Fruit fly (Drosophila melanogaster) whole organism, embryonic: ENCODE measurements around the gene Gss1.
A peak's percentile ranks its signal among the peaks of the same experiment; 100 is the strongest.

Experiments used
- ATbp ChIP-seq: fragments of 200-800 bp; sonication (Bioruptor generic); optimal IDR thresholded peaks from 2 replicates; lab custom pipeline; 2017; ENCODE audit warnings: missing biosample characterization, mild to moderate bottlenecking, missing genetic modification characterization, missing genetic modification reagents
- Atf-2 ChIP-seq: fragments of 200-800 bp; sonication (Bioruptor generic); optimal IDR thresholded peaks from 2 replicates; lab custom pipeline; 2016; ENCODE audit warnings: missing biosample characterization, missing genetic modification characterization
- Bgb ChIP-seq: fragments of 200-800 bp; sonication (Bioruptor generic); IDR thresholded peaks from 2 replicates; pipeline ENCODE4 v1.3.6; 2022; ENCODE audit warnings: missing biosample characterization, missing genetic modification characterization; ENCODE audit not compliant: partially characterized antibody
- CG10274 ChIP-seq: fragments of 200-800 bp; sonication (Bioruptor generic); optimal IDR thresholded peaks from 3 replicates; lab custom pipeline; 2017; ENCODE audit warnings: missing biosample characterization, mild to moderate bottlenecking, missing genetic modification characterization
- CG10462 ChIP-seq: fragments of 200-800 bp; sonication (Bioruptor generic); optimal IDR thresholded peaks from 2 replicates; lab custom pipeline; 2016; ENCODE audit warnings: missing biosample characterization, missing genetic modification characterization
- CG12942 ChIP-seq: fragments of 200-800 bp; sonication (Bioruptor generic); optimal IDR thresholded peaks from 3 replicates; lab custom pipeline; 2016; ENCODE audit warnings: missing biosample characterization, missing genetic modification characterization
- CG13287 ChIP-seq: fragments of 200-800 bp; sonication (Bioruptor generic); IDR thresholded peaks from 2 replicates; pipeline ENCODE4 v1.3.6; 2022; ENCODE audit warnings: missing biosample characterization, missing genetic modification characterization; ENCODE audit not compliant: partially characterized antibody
- CG14965 ChIP-seq: fragments of 200-800 bp; sonication (Bioruptor generic); optimal IDR thresholded peaks from 2 replicates; lab custom pipeline; 2016; ENCODE audit warnings: missing biosample characterization, missing genetic modification characterization, borderline replicate concordance
- CG15479 ChIP-seq: fragments of 200-800 bp; sonication (Bioruptor generic); optimal IDR thresholded peaks from 3 replicates; lab custom pipeline; 2019; ENCODE audit warnings: missing biosample characterization, mild to moderate bottlenecking, missing genetic modification characterization, moderate library complexity
- CG16813 ChIP-seq: fragments of 200-800 bp; sonication (Bioruptor generic); IDR thresholded peaks from 3 replicates; pipeline ENCODE4 v1.3.6; 2022; ENCODE audit warnings: missing biosample characterization, missing genetic modification characterization; ENCODE audit not compliant: partially characterized antibody
- CG17568 ChIP-seq: fragments of 200-800 bp; sonication (Bioruptor generic); optimal IDR thresholded peaks from 2 replicates; lab custom pipeline; 2018; ENCODE audit warnings: missing biosample characterization, mild to moderate bottlenecking, missing genetic modification characterization, moderate library complexity
- CG17612 ChIP-seq: fragments of 200-800 bp; sonication (Bioruptor generic); IDR thresholded peaks from 2 replicates; pipeline ENCODE4 v1.3.6; 2022; ENCODE audit warnings: missing biosample characterization, missing genetic modification characterization
- CG2875 ChIP-seq: fragments of 200-800 bp; sonication (Bioruptor generic); optimal IDR thresholded peaks from 2 replicates; lab custom pipeline; 2017; ENCODE audit warnings: missing biosample characterization, mild to moderate bottlenecking, missing genetic modification characterization, missing genetic modification reagents
- CG31388 ChIP-seq: fragments of 200-800 bp; sonication (Bioruptor generic); optimal IDR thresholded peaks from 2 replicates; lab custom pipeline; 2016; ENCODE audit warnings: missing biosample characterization, missing genetic modification characterization
- CG31441 ChIP-seq: fragments of 200-800 bp; sonication (Bioruptor generic); IDR thresholded peaks from 2 replicates; pipeline ENCODE4 v1.3.6; 2022; ENCODE audit warnings: missing biosample characterization, missing genetic modification characterization
- CG33213 ChIP-seq: fragments of 200-800 bp; sonication (Bioruptor generic); optimal IDR thresholded peaks from 3 replicates; lab custom pipeline; 2016; ENCODE audit warnings: missing biosample characterization, missing genetic modification characterization
- CG6272 ChIP-seq: fragments of 200-800 bp; sonication (Bioruptor generic); IDR thresholded peaks from 2 replicates; pipeline ENCODE4 v1.3.6; 2022; ENCODE audit warnings: missing biosample characterization, missing genetic modification characterization
- CG6813 ChIP-seq: fragments of 200-800 bp; sonication (Bioruptor generic); optimal IDR thresholded peaks from 2 replicates; lab custom pipeline; 2017; ENCODE audit warnings: missing biosample characterization, missing genetic modification characterization, mild to moderate bottlenecking, moderate library complexity, missing genetic modification reagents
- CG7987 ChIP-seq: fragments of 200-800 bp; sonication (Bioruptor generic); optimal IDR thresholded peaks from 2 replicates; lab custom pipeline; 2018; ENCODE audit warnings: missing biosample characterization, mild to moderate bottlenecking, missing genetic modification characterization, moderate library complexity
- CHES-1-like ChIP-seq: fragments of 200-800 bp; sonication (Bioruptor generic); optimal IDR thresholded peaks from 2 replicates; lab custom pipeline; 2016; ENCODE audit warnings: missing biosample characterization, missing genetic modification characterization
- CTCF ChIP-seq: fragments of 200-800 bp; sonication (Bioruptor generic); optimal IDR thresholded peaks from 2 replicates; lab custom pipeline; 2017; ENCODE audit warnings: missing biosample characterization, mild to moderate bottlenecking, missing genetic modification characterization, moderate library complexity
- Camta ChIP-seq: fragments of 200-800 bp; sonication (Bioruptor generic); optimal IDR thresholded peaks from 2 replicates; lab custom pipeline; 2016; ENCODE audit warnings: missing biosample characterization, missing genetic modification characterization
- Dad ChIP-seq: fragments of 200-800 bp; sonication (Bioruptor generic); optimal IDR thresholded peaks from 3 replicates; lab custom pipeline; 2016; ENCODE audit warnings: missing biosample characterization, missing genetic modification characterization
- ERR ChIP-seq: fragments of 200-800 bp; sonication (Bioruptor generic); optimal IDR thresholded peaks from 2 replicates; lab custom pipeline; 2016; ENCODE audit warnings: missing biosample characterization, missing genetic modification characterization
- NC2α ChIP-seq: fragments of 200-800 bp; sonication (Bioruptor generic); optimal IDR thresholded peaks from 2 replicates; lab custom pipeline; 2016; ENCODE audit warnings: missing biosample characterization, missing genetic modification characterization
- Oaz ChIP-seq: fragments of 200-800 bp; sonication (Bioruptor generic); IDR thresholded peaks from 2 replicates; pipeline ENCODE4 v1.3.6; 2022; ENCODE audit warnings: missing biosample characterization, missing genetic modification characterization
- Trl ChIP-seq, 3 experiments: fragments of >200 bp in 2 of 3; fragments of 200-800 bp in 1 of 3; sonication (Bioruptor generic) in 1 of 3; optimal IDR thresholded peaks; 2 replicates in 1 of 3; 3 replicates in 2 of 3; lab custom pipeline; 2016 to 2017; ENCODE audit warnings: missing biosample characterization in 1 of 3, missing genetic modification characterization in 1 of 3
- ab ChIP-seq: fragments of 200-800 bp; sonication (Bioruptor generic); optimal IDR thresholded peaks from 2 replicates; lab custom pipeline; 2016; ENCODE audit warnings: missing biosample characterization, missing genetic modification characterization
- ase ChIP-seq: fragments of 200-800 bp; sonication (Bioruptor generic); IDR thresholded peaks from 3 replicates; pipeline ENCODE4 v1.3.6; 2022; ENCODE audit warnings: missing biosample characterization, missing genetic modification characterization
- cad ChIP-seq: fragments of >200 bp; optimal IDR thresholded peaks from 2 replicates; lab custom pipeline; 2017; ENCODE audit warnings: missing biosample characterization, missing genetic modification characterization
- cas ChIP-seq: fragments of 200-800 bp; sonication (Bioruptor generic); IDR thresholded peaks from 2 replicates; pipeline ENCODE4 v1.3.6; 2022; ENCODE audit warnings: missing biosample characterization, missing genetic modification characterization
- dmrt99B ChIP-seq: fragments of 200-800 bp; sonication (Bioruptor generic); optimal IDR thresholded peaks from 2 replicates; lab custom pipeline; 2018; ENCODE audit warnings: missing biosample characterization, mild to moderate bottlenecking, missing genetic modification characterization, moderate library complexity
- fru ChIP-seq: fragments of >200 bp; optimal IDR thresholded peaks from 2 replicates; lab custom pipeline; 2017
- hb ChIP-seq: fragments of 200-800 bp; sonication (Bioruptor generic); IDR thresholded peaks from 3 replicates; pipeline ENCODE4 v1.3.6; 2022; ENCODE audit warnings: missing biosample characterization, missing genetic modification characterization; ENCODE audit not compliant: partially characterized antibody
- kay ChIP-seq: fragments of 200-800 bp; sonication (Bioruptor generic); optimal IDR thresholded peaks from 2 replicates; lab custom pipeline; 2016; ENCODE audit warnings: missing biosample characterization, missing genetic modification characterization
- klu ChIP-seq: fragments of 200-800 bp; sonication (Bioruptor generic); IDR thresholded peaks from 2 replicates; pipeline ENCODE4 v1.3.6; 2022; ENCODE audit warnings: missing biosample characterization, missing genetic modification characterization
- lab ChIP-seq: fragments of 200-800 bp; sonication (Bioruptor generic); optimal IDR thresholded peaks from 3 replicates; lab custom pipeline; 2017; ENCODE audit warnings: missing biosample characterization, missing genetic modification characterization, mild to moderate bottlenecking, moderate library complexity, missing genetic modification reagents
- lmd ChIP-seq: fragments of 200-800 bp; sonication (Bioruptor generic); IDR thresholded peaks from 2 replicates; pipeline ENCODE4 v1.3.6; 2022; ENCODE audit warnings: missing biosample characterization, missing genetic modification characterization
- lola ChIP-seq, 3 experiments: fragments of >200 bp in 2 of 3; fragments of 200-800 bp in 1 of 3; sonication (Bioruptor generic) in 1 of 3; optimal IDR thresholded peaks; 2 replicates each; lab custom pipeline; 2017 to 2019; ENCODE audit warnings: missing biosample characterization in 3 of 3, missing genetic modification characterization in 3 of 3, mild to moderate bottlenecking in 1 of 3, moderate library complexity in 1 of 3
- lov ChIP-seq, 2 experiments: fragments of 200-800 bp in 1 of 2; fragments of >200 bp in 1 of 2; sonication (Bioruptor generic) in 1 of 2; IDR thresholded peaks in 1 of 2; optimal IDR thresholded peaks in 1 of 2; 2 replicates in 1 of 2; 3 replicates in 1 of 2; pipeline versions ENCODE4 v1.3.6 to Lab custom; 2017 to 2022; ENCODE audit warnings: missing biosample characterization in 1 of 2, missing genetic modification characterization in 1 of 2
- odd ChIP-seq: fragments of 200-800 bp; sonication (Bioruptor generic); optimal IDR thresholded peaks from 2 replicates; lab custom pipeline; 2017; ENCODE audit warnings: missing biosample characterization, mild to moderate bottlenecking, missing genetic modification characterization
- org-1 ChIP-seq: fragments of 200-800 bp; sonication (Bioruptor generic); optimal IDR thresholded peaks from 2 replicates; lab custom pipeline; 2017; ENCODE audit warnings: missing biosample characterization, missing genetic modification characterization
- psq ChIP-seq: fragments of 200-800 bp; sonication (Bioruptor generic); optimal IDR thresholded peaks from 2 replicates; lab custom pipeline; 2017; ENCODE audit warnings: missing biosample characterization, missing genetic modification characterization
- sug ChIP-seq: fragments of 200-800 bp; optimal IDR thresholded peaks from 2 replicates; lab custom pipeline; 2019; ENCODE audit warnings: missing biosample characterization, mild to moderate bottlenecking, missing genetic modification characterization, moderate library complexity
- tgo ChIP-seq: fragments of 200-800 bp; sonication (Bioruptor generic); IDR thresholded peaks from 3 replicates; pipeline ENCODE4 v1.3.6; 2022; ENCODE audit warnings: missing biosample characterization, missing genetic modification characterization
- tll ChIP-seq, 2 experiments: fragments of 200-800 bp in 1 of 2; fragments of >200 bp in 1 of 2; sonication (Bioruptor generic) in 1 of 2; optimal IDR thresholded peaks; 2 replicates each; lab custom pipeline; 2017 to 2019; ENCODE audit warnings: missing biosample characterization in 2 of 2, missing genetic modification characterization in 2 of 2, mild to moderate bottlenecking in 1 of 2, moderate library complexity in 1 of 2
- trh ChIP-seq: fragments of 200-800 bp; sonication (Bioruptor generic); optimal IDR thresholded peaks from 2 replicates; lab custom pipeline; 2016; ENCODE audit warnings: missing biosample characterization, missing genetic modification characterization
- vnd ChIP-seq: fragments of 200-800 bp; sonication (Bioruptor generic); IDR thresholded peaks from 3 replicates; pipeline ENCODE4 v1.3.6; 2022; ENCODE audit warnings: missing biosample characterization, missing genetic modification characterization; ENCODE audit not compliant: partially characterized antibody
- z ChIP-seq: fragments of 200-800 bp; sonication (Bioruptor generic); IDR thresholded peaks from 3 replicates; pipeline ENCODE4 v1.3.6; 2022; ENCODE audit warnings: missing biosample characterization, missing genetic modification characterization

The Gss1 gene

DNA sequence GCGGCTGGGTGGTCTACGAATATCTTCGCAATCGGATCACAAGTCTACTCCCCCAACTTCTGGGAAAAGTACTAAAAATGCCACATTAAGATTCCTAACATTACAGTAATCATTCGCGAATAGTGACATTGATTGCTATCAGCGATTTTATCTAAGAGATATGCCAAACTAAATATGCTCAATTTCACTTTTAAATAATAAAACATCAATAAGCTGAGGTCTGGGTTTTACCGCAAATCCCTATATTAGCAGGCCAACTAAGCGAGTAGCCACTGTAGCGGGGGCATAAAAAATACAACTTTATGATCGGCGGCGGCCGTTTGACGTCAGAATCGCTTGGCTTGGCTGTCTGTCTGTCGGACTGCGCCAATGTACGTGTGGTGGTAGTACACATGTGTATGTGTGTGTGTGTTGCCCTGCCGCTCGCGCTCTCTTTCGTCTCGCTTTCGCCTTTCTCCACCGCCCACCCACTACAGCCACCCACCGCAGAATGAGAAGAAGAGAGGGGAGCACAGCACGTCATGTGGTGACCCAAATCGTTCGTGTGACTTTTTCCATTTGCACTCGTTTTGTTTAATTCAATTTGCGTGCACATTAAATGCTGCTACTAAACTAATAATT is 9.0 kb upstream of the Gss1 start (continued):
- TF ChIP-seq CG2875 (peak; percentile 93), psq (GFP tag; lab: Kevin White, UChicago) (peak; percentile 72), vnd (GFP tag; lab: Robert Waterston, UW) (no peak), sug (tag; lab: Kevin White, UChicago) (peak; percentile 92), CG14965 (GFP tag; lab: Kevin White, UChicago) (peak; percentile 50), lmd (GFP tag; lab: Robert Waterston, UW) (peak; percentile 96), CG33213 (peak; percentile 84), CG12942 (GFP tag; lab: Kevin White, UChicago) (peak; percentile 93), kay (GFP tag; lab: Kevin White, UChicago) (peak; percentile 92), CG10274 (GFP tag; lab: Kevin White, UChicago) (peak; percentile 77), Camta (GFP tag; lab: Kevin White, UChicago) (peak; percentile 92), tgo (peak; percentile 95), CHES-1-like (GFP tag; lab: Kevin White, UChicago) (peak; percentile 95), trh (GFP tag; lab: Kevin White, UChicago) (peak; percentile 76), lola (GFP tag; optimal IDR thresholded peaks at IDR 0.05; lab: Kevin White, UChicago) (peak in 1 of 3 experiments; percentile 79), odd (peak; percentile 86), NC2α (GFP tag; lab: Kevin White, UChicago) (peak; percentile 88), klu (peak; percentile 93), ERR (peak; percentile 94), lov (optimal IDR thresholded peaks at IDR 0.05; lab: Kevin White, UChicago) (no peak), lov (GFP tag; IDR thresholded peaks at IDR 0.05; lab: Robert Waterston, UW) (peak; percentile 92), CTCF (GFP tag; lab: Kevin White, UChicago) (peak; percentile 66), CG10462 (peak; percentile 89), hb (GFP tag; lab: Robert Waterston, UW) (no peak), Trl (optimal IDR thresholded peaks at IDR 0.05; lab: Kevin White, UChicago) (peak; percentile 22 to 36), Trl (GFP tag; optimal IDR thresholded peaks at IDR 0.05; lab: Kevin White, UChicago) (peak; percentile 95), ase (peak; percentile 95), fru (lab: Kevin White, UChicago) (no peak), cad (GFP tag; lab: Kevin White, UChicago) (no peak), CG6272 (peak; percentile 89), CG6813 (peak; percentile 88), Bgb (no peak), cas (peak; percentile 88), CG13287 (GFP tag; lab: Robert Waterston, UW) (no peak; the same call in 1 of the 2 replicates), CG16813 (GFP tag; lab: Robert Waterston, UW) (no peak), ab (GFP tag; lab: Kevin White, UChicago) (peak; percentile 92), z (GFP tag; lab: Robert Waterston, UW) (0 out of 3 replicates have a peak, but pooled peaks have one; percentile 20), CG17612 (peak; percentile 92), org-1 (peak; percentile 94), lab (peak; percentile 94), CG17568 (GFP tag; lab: Kevin White, UChicago) (peak; percentile 91), CG31388 (peak; percentile 70), Dad (peak; percentile 96), tll (GFP tag; optimal IDR thresholded peaks at IDR 0.05; lab: Kevin White, UChicago) (no peak), CG31441 (GFP tag; lab: Robert Waterston, UW) (peak; percentile 97), Oaz (peak; percentile 86), CG15479 (GFP tag; lab: Kevin White, UChicago) (no peak), Atf-2 (GFP tag; lab: Kevin White, UChicago) (peak; percentile 92), dmrt99B (tag; lab: Kevin White, UChicago) (peak; percentile 96), ATbp (GFP tag; lab: Kevin White, UChicago) (peak; percentile 96), CG7987 (peak; percentile 83)
